Fruit fly (Drosophila melanogaster): ENCODE results near the gene Arts.

Arts gene

DNA sequence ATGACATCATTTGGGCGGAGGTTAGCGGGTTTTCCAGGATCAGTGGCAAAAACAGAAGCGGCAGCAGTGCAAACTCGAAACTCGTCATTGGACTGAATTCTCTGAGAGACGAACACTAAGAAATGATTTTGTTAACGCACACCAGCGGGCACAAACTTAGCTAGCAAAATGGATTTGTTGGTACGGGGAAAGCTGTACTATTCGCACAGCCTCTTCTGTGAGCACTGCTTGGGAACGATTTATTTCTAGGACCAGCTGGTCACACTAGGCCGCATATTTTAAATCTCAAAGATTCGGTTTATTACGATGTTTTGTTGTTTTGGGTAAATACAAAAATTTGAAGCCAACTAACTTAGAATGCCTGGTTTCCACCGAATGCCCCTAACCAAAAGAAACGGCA, 6.5 kb downstream of the Arts start, which contains the start of gene CG4098 (continued):
- TF ChIP-seq CG9876 (GFP tag; optimal IDR thresholded peaks at IDR 0.05) (peak; percentile 26), hbn (GFP tag; IDR thresholded peaks at IDR 0.05; ENCODE audit: partially characterized antibody) (peak; percentile 21; the same call in 1 of the 2 replicates), Dek (tag; optimal IDR thresholded peaks at IDR 0.05) (peak; percentile 47), wdn (GFP tag; IDR thresholded peaks at IDR 0.05) (peak; percentile 66), Mrtf (GFP tag; IDR thresholded peaks at IDR 0.05) (peak; percentile 58; the same call in 1 of the 3 replicates), CG3838 (GFP tag; optimal IDR thresholded peaks at IDR 0.05) (no peak), Deaf1 (tag; optimal IDR thresholded peaks at IDR 0.05) (no peak), CG1233 (GFP tag; optimal IDR thresholded peaks at IDR 0.05) (peak; percentile 25), CG15514 (GFP tag; optimal IDR thresholded peaks at IDR 0.05) (peak; percentile 67), stc (GFP tag; IDR thresholded peaks at IDR 0.05) (peak; percentile 38; the same call in 1 of the 2 replicates), CG18764 (GFP tag; optimal IDR thresholded peaks at IDR 0.05) (no peak), dati (GFP tag; IDR thresholded peaks at IDR 0.05) (no peak), CG1792 (GFP tag; optimal IDR thresholded peaks at IDR 0.05) (peak; percentile 42), Atf3 (GFP tag; optimal IDR thresholded peaks at IDR 0.05) (peak; percentile 36), Tbp (GFP tag; optimal IDR thresholded peaks at IDR 0.05) (no peak), Optix (GFP tag; IDR thresholded peaks at IDR 0.05) (peak; percentile 50; the same call in 2 of the 3 replicates), CG18619 (GFP tag; optimal IDR thresholded peaks at IDR 0.05) (peak; percentile 20), wek (GFP tag; optimal IDR thresholded peaks at IDR 0.05) (peak; percentile 48), Camta (GFP tag; optimal IDR thresholded peaks at IDR 0.05) (peak; percentile 48), ash1 (GFP tag; optimal IDR thresholded peaks at IDR 0.05) (peak; percentile 25), pum (GFP tag; optimal IDR thresholded peaks at IDR 0.05) (peak; percentile 60), zfh1 (GFP tag; IDR thresholded peaks at IDR 0.05) (peak; percentile 81), YL-1 (GFP tag; optimal IDR thresholded peaks at IDR 0.05) (peak; percentile 37), CG7786 (GFP tag; optimal IDR thresholded peaks at IDR 0.05) (peak; percentile 68), CG7987 (GFP tag; optimal IDR thresholded peaks at IDR 0.05) (peak; percentile 29), eve (GFP tag; optimal IDR thresholded peaks at IDR 0.05) (no peak), HmgZ (tag; optimal IDR thresholded peaks at IDR 0.05) (peak; percentile 79), Dll (GFP tag; IDR thresholded peaks at IDR 0.05; ENCODE audit: partially characterized antibody) (0 out of 4 replicates have a peak, but pooled peaks have one; percentile 29), unc-4 (GFP tag; IDR thresholded peaks at IDR 0.05; ENCODE audit: partially characterized antibody) (no peak), CG9817 (tag; optimal IDR thresholded peaks at IDR 0.05) (peak; percentile 55), cad (GFP tag; optimal IDR thresholded peaks at IDR 0.05) (no peak), stwl (tag; optimal IDR thresholded peaks at IDR 0.05) (peak; percentile 7), CG32532 (GFP tag; IDR thresholded peaks at IDR 0.05) (peak; percentile 81), HLH4C (GFP tag; IDR thresholded peaks at IDR 0.05; ENCODE audit: partially characterized antibody) (no peak), ap (GFP tag; IDR thresholded peaks at IDR 0.05) (no peak; the same call in 1 of the 2 replicates), lilli (GFP tag; optimal IDR thresholded peaks at IDR 0.05) (peak; percentile 84), org-1 (GFP tag; optimal IDR thresholded peaks at IDR 0.05) (no peak), Sox100B (GFP tag; optimal IDR thresholded peaks at IDR 0.05) (no peak), CG17385 (GFP tag; optimal IDR thresholded peaks at IDR 0.05) (peak; percentile 34), CG32772 (GFP tag; IDR thresholded peaks at IDR 0.05) (0 out of 2 replicates have a peak, but pooled peaks have one; percentile 24), Six4 (GFP tag; optimal IDR thresholded peaks at IDR 0.05) (no peak), HHEX (GFP tag; optimal IDR thresholded peaks at IDR 0.05) (peak; percentile 13), CG2678 (tag; optimal IDR thresholded peaks at IDR 0.05) (peak; percentile 38), Antp (GFP tag; optimal IDR thresholded peaks at IDR 0.05) (peak; percentile 83), fd102C (GFP tag; optimal IDR thresholded peaks at IDR 0.05) (no peak), Hr3 (GFP tag; optimal IDR thresholded peaks at IDR 0.05) (peak; percentile 39), Dad (GFP tag; optimal IDR thresholded peaks at IDR 0.05) (no peak), vfl (GFP tag; optimal IDR thresholded peaks at IDR 0.05) (peak; percentile 48), mam (GFP tag; optimal IDR thresholded peaks at IDR 0.05) (peak; percentile 69), chm (GFP tag; IDR thresholded peaks at IDR 0.05) (peak; percentile 62), cato (GFP tag; optimal IDR thresholded peaks at IDR 0.05; ENCODE audit: borderline replicate concordance) (no peak)

Data from whole organism, embryonic.